Fruit fly (Drosophila melanogaster) whole organism, embryonic: ENCODE data around the gene MICAL-like.

Source experiments
- Adf1 ChIP-seq: fragments of 200-800 bp; sonication (Bioruptor generic); IDR thresholded peaks from 2 replicates; pipeline ENCODE4 v1.3.6; 2022; ENCODE audit warnings: missing biosample characterization, missing genetic modification characterization
- Antp ChIP-seq: fragments of 200-800 bp; sonication (Bioruptor generic); optimal IDR thresholded peaks from 3 replicates; lab custom pipeline; 2016; ENCODE audit warnings: missing biosample characterization, missing genetic modification characterization
- B-H1 ChIP-seq: fragments of 200-800 bp; sonication (Bioruptor generic); IDR thresholded peaks from 3 replicates; pipeline ENCODE4 v1.3.6; 2022; ENCODE audit warnings: missing biosample characterization, missing genetic modification characterization
- Bdp1 ChIP-seq: fragments of 200-800 bp; sonication (Bioruptor generic); optimal IDR thresholded peaks from 3 replicates; lab custom pipeline; 2016; ENCODE audit warnings: missing biosample characterization, missing genetic modification characterization
- CG10979 ChIP-seq: fragments of 200-800 bp; sonication (Bioruptor generic); optimal IDR thresholded peaks from 2 replicates; lab custom pipeline; 2018; ENCODE audit warnings: missing biosample characterization, mild to moderate bottlenecking, missing genetic modification characterization, moderate library complexity
- CG11504 ChIP-seq: fragments of 200-800 bp; sonication (Bioruptor generic); optimal IDR thresholded peaks from 3 replicates; lab custom pipeline; 2019; ENCODE audit warnings: missing biosample characterization, mild to moderate bottlenecking, missing genetic modification characterization, moderate library complexity
- CG12236 ChIP-seq: fragments of 200-800 bp; sonication (Bioruptor generic); optimal IDR thresholded peaks from 2 replicates; lab custom pipeline; 2016; ENCODE audit warnings: missing biosample characterization, missing genetic modification characterization
- CG15696 ChIP-seq: fragments of 200-800 bp; sonication (Bioruptor generic); optimal IDR thresholded peaks from 2 replicates; lab custom pipeline; 2019; ENCODE audit warnings: missing biosample characterization, mild to moderate bottlenecking, missing genetic modification characterization, moderate library complexity
- CG17385 ChIP-seq: fragments of 200-800 bp; sonication (Bioruptor generic); optimal IDR thresholded peaks from 3 replicates; lab custom pipeline; 2018; ENCODE audit warnings: missing biosample characterization, mild to moderate bottlenecking, missing genetic modification characterization
- CG18599 ChIP-seq: fragments of 200-800 bp; sonication (Bioruptor generic); optimal IDR thresholded peaks from 3 replicates; lab custom pipeline; 2017; ENCODE audit warnings: missing biosample characterization, missing genetic modification characterization, mild to moderate bottlenecking, moderate library complexity, missing genetic modification reagents
- CG2120 ChIP-seq: fragments of 200-800 bp; sonication (Bioruptor generic); optimal IDR thresholded peaks from 3 replicates; lab custom pipeline; 2016; ENCODE audit warnings: missing biosample characterization, missing genetic modification characterization
- CG31365 ChIP-seq: fragments of 200-800 bp; sonication (Bioruptor generic); optimal IDR thresholded peaks from 2 replicates; lab custom pipeline; 2018; ENCODE audit warnings: missing biosample characterization, mild to moderate bottlenecking, missing genetic modification characterization
- CG34422 ChIP-seq: fragments of 200-800 bp; sonication (Bioruptor generic); IDR thresholded peaks from 3 replicates; pipeline ENCODE4 v1.3.6; 2022; ENCODE audit warnings: missing biosample characterization, missing genetic modification characterization
- CG4424 ChIP-seq: fragments of 200-800 bp; sonication (Bioruptor generic); optimal IDR thresholded peaks from 3 replicates; lab custom pipeline; 2016; ENCODE audit warnings: missing biosample characterization, missing genetic modification characterization
- CG5245 ChIP-seq: fragments of 200-800 bp; sonication (Bioruptor generic); optimal IDR thresholded peaks from 3 replicates; lab custom pipeline; 2016; ENCODE audit warnings: missing biosample characterization, missing genetic modification characterization
- CG7271 ChIP-seq: fragments of 200-800 bp; sonication (Bioruptor generic); optimal IDR thresholded peaks from 2 replicates; lab custom pipeline; 2018; ENCODE audit warnings: missing biosample characterization, mild to moderate bottlenecking, missing genetic modification characterization, moderate library complexity
- CG8089 ChIP-seq: fragments of 200-800 bp; sonication (Bioruptor generic); optimal IDR thresholded peaks from 3 replicates; lab custom pipeline; 2016; ENCODE audit warnings: missing biosample characterization, missing genetic modification characterization
- CG8924 ChIP-seq: fragments of 200-800 bp; optimal IDR thresholded peaks from 3 replicates; lab custom pipeline; 2019; ENCODE audit warnings: missing biosample characterization, mild to moderate bottlenecking, missing genetic modification characterization, moderate library complexity
- Drgx ChIP-seq: fragments of 200-800 bp; sonication (Bioruptor generic); IDR thresholded peaks from 2 replicates; pipeline ENCODE4 v1.3.6; 2022; ENCODE audit warnings: missing biosample characterization, missing genetic modification characterization
- Eip74EF ChIP-seq, 2 experiments: fragments of 200-800 bp in 1 of 2; fragments of >200 bp in 1 of 2; sonication (Bioruptor generic) in 1 of 2; optimal IDR thresholded peaks; 2 replicates each; lab custom pipeline; 2017 to 2019; ENCODE audit warnings: missing biosample characterization in 2 of 2, missing genetic modification characterization in 2 of 2, mild to moderate bottlenecking in 1 of 2, moderate library complexity in 1 of 2
- Ets65A ChIP-seq: fragments of 200-800 bp; sonication (Bioruptor generic); peaks from one replicate; lab custom pipeline; 2016; ENCODE audit warnings: missing biosample characterization, missing genetic modification characterization
- Ets97D ChIP-seq: fragments of 200-800 bp; sonication (Bioruptor generic); optimal IDR thresholded peaks from 3 replicates; lab custom pipeline; 2016; ENCODE audit warnings: missing biosample characterization, missing genetic modification characterization
- Fer1 ChIP-seq: fragments of 200-800 bp; sonication (Bioruptor generic); optimal IDR thresholded peaks from 2 replicates; lab custom pipeline; 2017; ENCODE audit warnings: missing biosample characterization, mild to moderate bottlenecking, missing genetic modification characterization
- Fer2 ChIP-seq: fragments of 200-800 bp; sonication (Bioruptor generic); optimal IDR thresholded peaks from 2 replicates; lab custom pipeline; 2018; ENCODE audit warnings: missing biosample characterization, mild to moderate bottlenecking, missing genetic modification characterization, moderate library complexity
- H15 ChIP-seq: fragments of 200-800 bp; sonication (Bioruptor generic); IDR thresholded peaks from 3 replicates; pipeline ENCODE4 v1.3.6; 2022; ENCODE audit warnings: missing biosample characterization, missing genetic modification characterization
- HLH3B ChIP-seq: fragments of 200-800 bp; sonication (Bioruptor generic); IDR thresholded peaks from 2 replicates; pipeline ENCODE4 v1.3.6; 2022; ENCODE audit warnings: missing biosample characterization, missing genetic modification characterization
- HLH4C ChIP-seq: fragments of 200-800 bp; sonication (Bioruptor generic); IDR thresholded peaks from 3 replicates; pipeline ENCODE4 v1.3.6; 2022; ENCODE audit warnings: missing biosample characterization, missing genetic modification characterization; ENCODE audit not compliant: partially characterized antibody
- HLHmδ ChIP-seq: fragments of 200-800 bp; sonication (Bioruptor generic); optimal IDR thresholded peaks from 2 replicates; lab custom pipeline; 2018; ENCODE audit warnings: missing biosample characterization, mild to moderate bottlenecking, missing genetic modification characterization, moderate library complexity
- Hmx ChIP-seq: fragments of 200-800 bp; sonication (Bioruptor generic); optimal IDR thresholded peaks from 2 replicates; lab custom pipeline; 2016; ENCODE audit warnings: missing biosample characterization, missing genetic modification characterization
- Hr78 ChIP-seq, 2 experiments: fragments of 200-800 bp in 1 of 2; fragments of >200 bp in 1 of 2; sonication (Bioruptor generic) in 1 of 2; optimal IDR thresholded peaks; 2 replicates each; lab custom pipeline; 2017 to 2019; ENCODE audit warnings: missing biosample characterization in 2 of 2, missing genetic modification characterization in 2 of 2, mild to moderate bottlenecking in 1 of 2, moderate library complexity in 1 of 2
- NK7.1 ChIP-seq: fragments of 200-800 bp; sonication (Bioruptor generic); optimal IDR thresholded peaks from 3 replicates; lab custom pipeline; 2016; ENCODE audit warnings: missing biosample characterization, missing genetic modification characterization
- Neu2 ChIP-seq: fragments of 200-800 bp; sonication (Bioruptor generic); optimal IDR thresholded peaks from 3 replicates; lab custom pipeline; 2016; ENCODE audit warnings: missing biosample characterization, missing genetic modification characterization, borderline replicate concordance
- Opbp ChIP-seq: fragments of 200-800 bp; sonication (Bioruptor generic); IDR thresholded peaks from 3 replicates; pipeline ENCODE4 v1.3.6; 2022; ENCODE audit warnings: missing biosample characterization, missing genetic modification characterization; ENCODE audit not compliant: partially characterized antibody
- Optix ChIP-seq: fragments of 200-800 bp; sonication (Bioruptor generic); IDR thresholded peaks from 3 replicates; pipeline ENCODE4 v1.3.6; 2022; ENCODE audit warnings: missing biosample characterization, missing genetic modification characterization
- Sox100B ChIP-seq: fragments of 200-800 bp; sonication (Bioruptor generic); optimal IDR thresholded peaks from 3 replicates; lab custom pipeline; 2018; ENCODE audit warnings: missing biosample characterization, mild to moderate bottlenecking, missing genetic modification characterization
- TFAM ChIP-seq: fragments of 200-800 bp; sonication (Bioruptor generic); optimal IDR thresholded peaks from 2 replicates; lab custom pipeline; 2017; ENCODE audit warnings: missing biosample characterization, missing genetic modification characterization, inconsistent platforms
- Xrp1 ChIP-seq: fragments of 200-800 bp; sonication (Bioruptor generic); IDR thresholded peaks from 2 replicates; pipeline ENCODE4 v1.3.6; 2022; ENCODE audit warnings: missing biosample characterization, missing genetic modification characterization
- YL-1 ChIP-seq: fragments of 200-800 bp; sonication (Bioruptor generic); optimal IDR thresholded peaks from 3 replicates; lab custom pipeline; 2017; ENCODE audit warnings: missing biosample characterization, mild to moderate bottlenecking, missing genetic modification characterization
- chm ChIP-seq: fragments of 200-800 bp; sonication (Bioruptor generic); IDR thresholded peaks from 2 replicates; pipeline ENCODE4 v1.3.6; 2022; ENCODE audit warnings: missing biosample characterization, missing genetic modification characterization
- corto ChIP-seq: fragments of 200-800 bp; sonication (Bioruptor generic); optimal IDR thresholded peaks from 2 replicates; lab custom pipeline; 2016; ENCODE audit warnings: missing biosample characterization, mild to moderate bottlenecking, missing genetic modification characterization, moderate library complexity
- fd102C ChIP-seq: fragments of 200-800 bp; sonication (Bioruptor generic); optimal IDR thresholded peaks from 2 replicates; lab custom pipeline; 2018; ENCODE audit warnings: missing biosample characterization, mild to moderate bottlenecking, missing genetic modification characterization, moderate library complexity
- lilli ChIP-seq: fragments of 200-800 bp; sonication (Bioruptor generic); optimal IDR thresholded peaks from 3 replicates; lab custom pipeline; 2016; ENCODE audit warnings: missing biosample characterization, missing genetic modification characterization
- maf-S ChIP-seq: fragments of 200-800 bp; sonication (Bioruptor generic); optimal IDR thresholded peaks from 2 replicates; lab custom pipeline; 2016; ENCODE audit warnings: missing biosample characterization, missing genetic modification characterization
- nmo ChIP-seq: fragments of 200-800 bp; sonication (Bioruptor generic); optimal IDR thresholded peaks from 2 replicates; lab custom pipeline; 2018; ENCODE audit warnings: missing biosample characterization, mild to moderate bottlenecking, missing genetic modification characterization, moderate library complexity
- otp ChIP-seq: fragments of 200-800 bp; sonication (Bioruptor generic); IDR thresholded peaks from 3 replicates; pipeline ENCODE4, ENCODE4 v1.3.6; 2022; ENCODE audit warnings: missing biosample characterization, missing genetic modification characterization
- phol ChIP-seq: fragments of 200-800 bp; sonication (Bioruptor generic); optimal IDR thresholded peaks from 3 replicates; lab custom pipeline; 2018; ENCODE audit warnings: missing biosample characterization, mild to moderate bottlenecking, missing genetic modification characterization, moderate library complexity
- pita ChIP-seq: fragments of 200-800 bp; sonication (Bioruptor generic); optimal IDR thresholded peaks from 2 replicates; lab custom pipeline; 2017; ENCODE audit warnings: missing biosample characterization, mild to moderate bottlenecking, missing genetic modification characterization
- sim ChIP-seq: fragments of 200-800 bp; sonication (Bioruptor generic); IDR thresholded peaks from 2 replicates; pipeline ENCODE4 v1.3.6; 2022; ENCODE audit warnings: missing biosample characterization, missing genetic modification characterization
- tll ChIP-seq, 2 experiments: fragments of 200-800 bp in 1 of 2; fragments of >200 bp in 1 of 2; sonication (Bioruptor generic) in 1 of 2; optimal IDR thresholded peaks; 2 replicates each; lab custom pipeline; 2017 to 2019; ENCODE audit warnings: missing biosample characterization in 2 of 2, missing genetic modification characterization in 2 of 2, mild to moderate bottlenecking in 1 of 2, moderate library complexity in 1 of 2
- toy ChIP-seq: fragments of 200-800 bp; sonication (Bioruptor generic); IDR thresholded peaks from 2 replicates; pipeline ENCODE4 v1.3.6; 2022; ENCODE audit warnings: missing biosample characterization, missing genetic modification characterization
- vnd ChIP-seq: fragments of 200-800 bp; sonication (Bioruptor generic); IDR thresholded peaks from 3 replicates; pipeline ENCODE4 v1.3.6; 2022; ENCODE audit warnings: missing biosample characterization, missing genetic modification characterization; ENCODE audit not compliant: partially characterized antibody

The MICAL-like gene

DNA sequence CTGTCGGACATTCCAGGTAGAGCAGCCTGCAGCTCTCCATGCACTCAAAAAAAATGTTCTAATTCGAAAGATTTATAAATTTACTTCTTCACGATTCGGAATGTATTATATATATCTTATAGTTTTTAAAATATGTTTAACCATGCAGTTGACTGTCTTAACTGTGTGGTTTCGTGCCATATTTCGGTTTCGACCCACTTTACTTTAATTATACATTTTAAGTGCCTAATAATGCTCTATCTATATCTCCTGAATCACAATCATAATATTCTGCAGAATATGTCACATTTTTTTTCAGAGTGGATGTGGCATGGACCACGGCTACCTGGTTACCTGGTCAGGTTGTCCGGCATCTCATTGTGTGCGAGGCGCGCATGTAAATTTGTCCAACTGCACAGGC, 34.5 kb upstream of the MICAL-like start (continued):
- peak; percentile 30 for TF ChIP-seq nmo (GFP tag; lab: Kevin White, UChicago)
- no peak for TF ChIP-seq Eip74EF (GFP tag; optimal IDR thresholded peaks at IDR 0.05; lab: Kevin White, UChicago)
- TF ChIP-seq HLH3B (GFP tag; lab: Robert Waterston, UW), result no peak
- TF ChIP-seq Optix (GFP tag; lab: Robert Waterston, UW), result no peak
- TF ChIP-seq Hmx (GFP tag; lab: Kevin White, UChicago), result no peak
- no peak for TF ChIP-seq HLH4C (GFP tag; lab: Robert Waterston, UW)
- no peak for TF ChIP-seq Ets97D (GFP tag; lab: Kevin White, UChicago)
- no peak for TF ChIP-seq Drgx (GFP tag; lab: Robert Waterston, UW)
- no peak for TF ChIP-seq Bdp1 (GFP tag; lab: Kevin White, UChicago)
- no peak for TF ChIP-seq Xrp1 (GFP tag; lab: Robert Waterston, UW)
- TF ChIP-seq CG7271, result peak; percentile 3
- no peak for TF ChIP-seq H15
- TF ChIP-seq CG31365 (tag; lab: Kevin White, UChicago), result no peak
- TF ChIP-seq Sox100B (GFP tag; lab: Kevin White, UChicago), result no peak
- no peak for TF ChIP-seq pita (GFP tag; lab: Kevin White, UChicago)
- TF ChIP-seq vnd (GFP tag; lab: Robert Waterston, UW), result no peak
- TF ChIP-seq Opbp (GFP tag; lab: Robert Waterston, UW), result no peak
- TF ChIP-seq CG12236 (GFP tag; lab: Kevin White, UChicago), result no peak
- no peak for TF ChIP-seq Antp (GFP tag; lab: Kevin White, UChicago)
- TF ChIP-seq otp, result no peak
- TF ChIP-seq CG8924 (tag; lab: Kevin White, UChicago), result peak; percentile 25
- TF ChIP-seq NK7.1 (GFP tag; lab: Kevin White, UChicago), result no peak
- TF ChIP-seq sim, result no peak
- no peak for TF ChIP-seq HLHmδ (GFP tag; lab: Kevin White, UChicago)
- no peak for TF ChIP-seq CG4424 (GFP tag; lab: Kevin White, UChicago)
- no peak for TF ChIP-seq CG17385 (GFP tag; lab: Kevin White, UChicago)
- no peak for TF ChIP-seq CG2120 (GFP tag; lab: Kevin White, UChicago)
- peak; percentile 14; the same call in 1 of the 2 replicates for TF ChIP-seq chm (GFP tag; lab: Robert Waterston, UW)
- TF ChIP-seq Neu2 (GFP tag; lab: Kevin White, UChicago), result no peak
- TF ChIP-seq corto, result peak; percentile 11
- TF ChIP-seq CG10979 (tag; lab: Kevin White, UChicago), result peak; percentile 52
- TF ChIP-seq Hr78 (GFP tag; optimal IDR thresholded peaks at IDR 0.05; lab: Kevin White, UChicago), result no peak
- no peak for TF ChIP-seq toy
- TF ChIP-seq TFAM, result no peak
- TF ChIP-seq Adf1 (GFP tag; lab: Robert Waterston, UW), result no peak
- TF ChIP-seq Fer2, result no peak
- no peak for TF ChIP-seq B-H1
- TF ChIP-seq CG15696, result peak; percentile 84
- no peak for TF ChIP-seq CG5245
- TF ChIP-seq tll (GFP tag; optimal IDR thresholded peaks at IDR 0.05; lab: Kevin White, UChicago), result peak in 1 of 2 experiments; percentile 65
- TF ChIP-seq Ets65A (GFP tag; lab: Kevin White, UChicago), result no peak
- peak; percentile 15 for TF ChIP-seq phol
- peak; percentile 61 for TF ChIP-seq fd102C
- TF ChIP-seq Fer1 (GFP tag; lab: Kevin White, UChicago), result no peak
- no peak for TF ChIP-seq maf-S
- no peak for TF ChIP-seq YL-1
- no peak for TF ChIP-seq lilli (GFP tag; lab: Kevin White, UChicago)
- 0 out of 3 replicates have a peak, but pooled peaks have one; percentile 13 for TF ChIP-seq CG34422 (GFP tag; lab: Robert Waterston, UW)
- no peak for TF ChIP-seq CG18599 (GFP tag; lab: Kevin White, UChicago)
- TF ChIP-seq CG11504 (tag; lab: Kevin White, UChicago), result no peak
- TF ChIP-seq CG8089 (GFP tag; lab: Kevin White, UChicago), result no peak
